1 fruit fly cellular context compared by ENCODE assay signal in genomic region chr2L:2192123-2192601, dm6.
A peak's percentile ranks its signal among the peaks of the same experiment; 100 is the strongest.
TF ChIP-seq lines count a peak whose summit lies in the region.

TSS of gene CG10874 (minus strand) at chr2L:2192386.

TF ChIP-seq in whole organism, embryonic, 481 proteins besides CTCF, POLR2A, EP300 and RAD21 (continued from another document):
- TF ChIP-seq wor (GFP tag; IDR thresholded peaks at IDR 0.05; lab: Robert Waterston, UW) (no peak), sens (GFP tag; lab: Kevin White, UChicago) (peak; percentile 65), CG2712 (tag; optimal IDR thresholded peaks at IDR 0.05; lab: Kevin White, UChicago) (peak; percentile 52)
